Worm (Caenorhabditis elegans) whole organism, late embryonic: ENCODE data around the gene cux-7.
A peak's percentile ranks its signal among the peaks of the same experiment; 100 is the strongest.

ENCODE experiments used
- C38D4.7 ChIP-seq: fragments of 200-800 bp; sonication (Bioruptor generic); optimal IDR thresholded peaks from 2 replicates; lab custom pipeline; 2018; ENCODE audit warnings: mild to moderate bottlenecking, missing genetic modification characterization, moderate library complexity, missing compliant biosample characterization
- K02D7.2 ChIP-seq: sonication (generic microtip); optimal IDR thresholded peaks from 2 replicates; lab custom pipeline; 2017; ENCODE audit warnings: mild to moderate bottlenecking, missing genetic modification characterization, missing compliant biosample characterization
- K09A11.1 ChIP-seq: sonication (generic microtip); optimal IDR thresholded peaks from 2 replicates; lab custom pipeline; 2017; ENCODE audit warnings: antibody characterized with exemption, mild to moderate bottlenecking, missing genetic modification characterization, missing compliant biosample characterization; ENCODE audit not compliant: insufficient read depth
- T23F11.4 ChIP-seq: fragments of 200-800 bp; sonication (Bioruptor generic); optimal IDR thresholded peaks from 2 replicates; lab custom pipeline; 2018; ENCODE audit warnings: mild to moderate bottlenecking, missing genetic modification characterization, missing compliant biosample characterization
- Y22D7AL.16 ChIP-seq: sonication (generic microtip); optimal IDR thresholded peaks from 2 replicates; lab custom pipeline; 2016; ENCODE audit warnings: missing genetic modification characterization, missing compliant biosample characterization
- ceh-14 ChIP-seq: sonication (generic microtip); optimal IDR thresholded peaks from 2 replicates; lab custom pipeline; 2016; ENCODE audit warnings: missing genotype, missing genetic modification characterization, missing compliant biosample characterization
- ceh-18 ChIP-seq: sonication (generic microtip); optimal IDR thresholded peaks from 2 replicates; lab custom pipeline; 2016; ENCODE audit warnings: missing genetic modification characterization, missing compliant biosample characterization
- ceh-19 ChIP-seq: fragments of 200-800 bp; sonication (Bioruptor generic); optimal IDR thresholded peaks from 2 replicates; lab custom pipeline; 2018; ENCODE audit warnings: mild to moderate bottlenecking, missing genetic modification characterization, missing compliant biosample characterization
- ceh-2 ChIP-seq: sonication (generic microtip); optimal IDR thresholded peaks from 2 replicates; lab custom pipeline; 2016; ENCODE audit warnings: missing genotype, missing genetic modification characterization, missing compliant biosample characterization
- ceh-22 ChIP-seq: sonication (generic microtip); optimal IDR thresholded peaks from 2 replicates; lab custom pipeline; 2017; ENCODE audit warnings: missing biosample characterization, missing genetic modification characterization
- ceh-30 ChIP-seq: fragments of 150-350 bp; optimal IDR thresholded peaks from 2 replicates; lab custom pipeline; 2014; ENCODE audit warnings: missing biosample characterization, missing genetic modification characterization
- ceh-31 ChIP-seq: sonication (generic microtip); optimal IDR thresholded peaks from 2 replicates; lab custom pipeline; 2016; ENCODE audit warnings: missing genetic modification characterization, missing compliant biosample characterization
- ceh-34 ChIP-seq: sonication (generic microtip); optimal IDR thresholded peaks from 2 replicates; lab custom pipeline; 2016; ENCODE audit warnings: mild to moderate bottlenecking, missing genetic modification characterization, missing compliant biosample characterization
- ceh-6 ChIP-seq: fragments of 200-800 bp; sonication (Bioruptor generic); optimal IDR thresholded peaks from 2 replicates; lab custom pipeline; 2018; ENCODE audit warnings: mild to moderate bottlenecking, missing genetic modification characterization, missing compliant biosample characterization
- ceh-9 ChIP-seq: sonication (generic microtip); optimal IDR thresholded peaks from 2 replicates; lab custom pipeline; 2016; ENCODE audit warnings: mild to moderate bottlenecking, missing genetic modification characterization, inconsistent platforms, missing compliant biosample characterization
- dmd-4 ChIP-seq: sonication (generic microtip); optimal IDR thresholded peaks from 2 replicates; lab custom pipeline; 2016; ENCODE audit warnings: borderline replicate concordance, missing genetic modification characterization, missing compliant biosample characterization
- dve-1 ChIP-seq: sonication (generic microtip); optimal IDR thresholded peaks from 2 replicates; lab custom pipeline; 2017; ENCODE audit warnings: antibody characterized with exemption, mild to moderate bottlenecking, missing genetic modification characterization, missing compliant biosample characterization
- elt-2 ChIP-seq: sonication (generic microtip); optimal IDR thresholded peaks from 2 replicates; lab custom pipeline; 2016; ENCODE audit warnings: missing genetic modification reagents, missing genetic modification characterization, missing compliant biosample characterization
- eyg-1 ChIP-seq: sonication (generic microtip); optimal IDR thresholded peaks from 2 replicates; lab custom pipeline; 2016; ENCODE audit warnings: missing genotype, missing genetic modification characterization, missing compliant biosample characterization
- fax-1 ChIP-seq: sonication (generic microtip); optimal IDR thresholded peaks from 2 replicates; lab custom pipeline; 2016; ENCODE audit warnings: missing genotype, missing genetic modification characterization, missing compliant biosample characterization
- fkh-10 ChIP-seq: fragments of 150-350 bp; optimal IDR thresholded peaks from 2 replicates; lab custom pipeline; 2014; ENCODE audit warnings: missing biosample characterization, missing genetic modification reagents, missing genetic modification characterization
- fkh-6 ChIP-seq: sonication (generic microtip); optimal IDR thresholded peaks from 2 replicates; lab custom pipeline; 2016; ENCODE audit warnings: missing genetic modification characterization, missing compliant biosample characterization
- hlh-15 ChIP-seq: sonication (generic microtip); optimal IDR thresholded peaks from 2 replicates; lab custom pipeline; 2016; ENCODE audit warnings: missing genetic modification characterization, missing compliant biosample characterization
- hlh-8 ChIP-seq: sonication (generic microtip); optimal IDR thresholded peaks from 2 replicates; lab custom pipeline; 2016; ENCODE audit warnings: missing genotype, missing genetic modification characterization, missing compliant biosample characterization
- mec-3 ChIP-seq: sonication (generic microtip); optimal IDR thresholded peaks from 2 replicates; lab custom pipeline; 2016; ENCODE audit warnings: borderline replicate concordance, missing genetic modification characterization, missing compliant biosample characterization
- nfya-1 ChIP-seq: sonication (generic microtip); optimal IDR thresholded peaks from 2 replicates; lab custom pipeline; 2017; ENCODE audit warnings: missing genetic modification characterization, mild to moderate bottlenecking, missing compliant biosample characterization, antibody characterized with exemption, moderate library complexity
- pha-2 ChIP-seq: sonication (generic microtip); optimal IDR thresholded peaks from 2 replicates; lab custom pipeline; 2017; ENCODE audit warnings: mild to moderate bottlenecking, missing genetic modification characterization, missing compliant biosample characterization
- ref-2 ChIP-seq: sonication (generic microtip); optimal IDR thresholded peaks from 2 replicates; lab custom pipeline; 2016; ENCODE audit warnings: missing genetic modification characterization, missing compliant biosample characterization
- rnt-1 ChIP-seq: sonication (generic microtip); optimal IDR thresholded peaks from 2 replicates; lab custom pipeline; 2016; ENCODE audit warnings: missing genetic modification characterization, missing compliant biosample characterization
- tbx-2 ChIP-seq: sonication (generic microtip); optimal IDR thresholded peaks from 2 replicates; lab custom pipeline; 2016; ENCODE audit warnings: missing genetic modification characterization, missing compliant biosample characterization
- ttx-3 ChIP-seq: sonication (generic microtip); optimal IDR thresholded peaks from 2 replicates; lab custom pipeline; 2016; ENCODE audit warnings: missing genetic modification reagents, missing genetic modification characterization, missing compliant biosample characterization
- unc-3 ChIP-seq, 2 experiments: fragments of 200-800 bp in 1 of 2; sonication (Bioruptor generic) in 1 of 2; sonication (generic microtip) in 1 of 2; conservative IDR thresholded peaks in 1 of 2; optimal IDR thresholded peaks in 1 of 2; 2 replicates each; pipeline versions ENCODE4 v1.3.6 to Lab custom; 2016 to 2022; ENCODE audit warnings: missing compliant biosample characterization in 2 of 2, missing genetic modification characterization in 2 of 2, missing genetic modification reagents in 1 of 2
- unc-42 ChIP-seq: sonication (generic microtip); optimal IDR thresholded peaks from 2 replicates; lab custom pipeline; 2016; ENCODE audit warnings: missing genotype, missing genetic modification characterization, missing compliant biosample characterization
- unc-55 ChIP-seq: sonication (generic microtip); optimal IDR thresholded peaks from 2 replicates; lab custom pipeline; 2017; ENCODE audit warnings: missing biosample characterization, missing genetic modification reagents, missing genetic modification characterization

The cux-7 gene

DNA sequence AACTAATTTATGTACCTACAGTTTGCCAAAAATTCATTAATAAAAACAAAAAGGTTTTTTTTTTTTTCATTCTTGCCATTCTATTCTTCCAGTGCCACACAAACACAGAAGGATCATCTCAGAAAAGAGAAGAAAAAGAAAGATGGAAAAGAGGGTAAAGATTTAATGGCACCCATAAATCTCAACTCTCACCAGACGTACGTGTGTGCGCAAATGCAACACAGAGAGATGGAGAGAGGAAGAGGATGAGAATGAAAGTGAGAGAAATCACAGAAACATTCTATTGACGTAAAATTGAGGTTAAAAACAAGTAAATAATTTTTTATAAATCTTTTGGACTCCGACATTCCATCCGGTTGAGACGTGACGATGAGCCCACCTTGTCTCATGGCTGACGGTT, 23.6 kb upstream of the cux-7 start:
- peak; percentile 6 for TF ChIP-seq ceh-18 (tag; lab: Kevin White, UChicago)
- no peak for TF ChIP-seq Y22D7AL.16 (tag; lab: Kevin White, UChicago)
- peak; percentile 80 for TF ChIP-seq unc-55 (GFP tag; lab: Kevin White, UChicago)
- no peak for TF ChIP-seq unc-3 (GFP tag; conservative IDR thresholded peaks at IDR 0.05; lab: Robert Waterston, UW)
- TF ChIP-seq unc-3 (tag; optimal IDR thresholded peaks at IDR 0.05; lab: Kevin White, UChicago) = no peak

ce11 chrIII:7542037-7542436, 21.4 kb upstream of the cux-7 start:
- no peak for TF ChIP-seq fax-1 (tag; lab: Kevin White, UChicago)
- TF ChIP-seq unc-3 (GFP tag; conservative IDR thresholded peaks at IDR 0.05; lab: Robert Waterston, UW) = no peak
- TF ChIP-seq unc-3 (tag; optimal IDR thresholded peaks at IDR 0.05; lab: Kevin White, UChicago) = no peak
- TF ChIP-seq elt-2 (tag; lab: Kevin White, UChicago) = peak; percentile 94

- no peak for TF ChIP-seq tbx-2
- TF ChIP-seq fkh-10 = no peak
- TF ChIP-seq dmd-4 (tag; lab: Kevin White, UChicago) = no peak
- no peak for TF ChIP-seq ttx-3 (tag; lab: Kevin White, UChicago)
- TF ChIP-seq eyg-1 (tag; lab: Kevin White, UChicago) = no peak
- TF ChIP-seq ceh-31 = no peak
- TF ChIP-seq K09A11.1 (tag; lab: Kevin White, UChicago) = no peak
- no peak for TF ChIP-seq K02D7.2
Measured at ce11 chrIII:7536559-7536958, 15.9 kb upstream of the cux-7 start, which contains the start of gene lin-39. Gene lin-39 (minus strand): TSS chrIII:7536632.

DNA sequence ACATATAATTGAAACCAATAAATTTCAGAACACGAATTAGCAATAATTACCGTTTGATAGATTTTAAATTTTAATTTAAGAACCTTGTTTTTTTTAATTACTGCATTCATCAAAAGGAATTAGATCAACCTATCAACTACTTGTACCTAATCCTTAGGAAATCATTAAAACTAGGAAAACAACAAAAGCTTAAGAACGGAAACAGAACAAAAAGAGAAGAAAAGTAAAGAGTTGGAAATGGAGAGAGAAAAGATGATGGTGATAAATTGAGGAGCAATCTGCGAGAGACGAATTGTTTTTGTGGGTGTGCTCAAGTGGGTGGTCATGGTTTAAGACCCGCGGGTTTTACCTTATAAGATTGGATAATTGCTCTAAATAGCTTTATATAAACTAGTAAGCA, 14.7 kb upstream of the cux-7 start:
- TF ChIP-seq ceh-14 (no peak), ceh-34 (tag; lab: Kevin White, UChicago) (no peak), ceh-2 (no peak), hlh-15 (tag; lab: Kevin White, UChicago) (no peak), dve-1 (tag; lab: Kevin White, UChicago) (no peak), ceh-31 (no peak), mec-3 (no peak), dmd-4 (tag; lab: Kevin White, UChicago) (no peak), ceh-9 (tag; lab: Kevin White, UChicago) (no peak), Y22D7AL.16 (tag; lab: Kevin White, UChicago) (no peak), ceh-19 (GFP tag; lab: Kevin White, UChicago) (no peak)
- TF ChIP-seq, all 69 proteins: peak for 0

- TF ChIP-seq nfya-1 (peak; percentile 95), rnt-1 (peak; percentile 12), unc-55 (GFP tag; lab: Kevin White, UChicago) (peak; percentile 94), ceh-6 (GFP tag; lab: Kevin White, UChicago) (no peak), ceh-30 (tag; lab: Kevin White, UChicago) (no peak), ref-2 (tag; lab: Kevin White, UChicago) (peak; percentile 44)
Measured at ce11 chrIII:7534648-7535047, 14.0 kb upstream of the cux-7 start.

ce11 chrIII:7533012-7533411, 12.4 kb upstream of the cux-7 start:
- TF ChIP-seq unc-42 (tag; lab: Kevin White, UChicago) (no peak), hlh-8 (tag; lab: Kevin White, UChicago) (no peak), ceh-22 (no peak), fax-1 (tag; lab: Kevin White, UChicago) (no peak), ceh-30 (tag; lab: Kevin White, UChicago) (no peak), fkh-6 (tag; lab: Kevin White, UChicago) (no peak), ceh-34 (tag; lab: Kevin White, UChicago) (no peak), C38D4.7 (GFP tag; lab: Kevin White, UChicago) (no peak), pha-2 (tag; lab: Kevin White, UChicago) (no peak), T23F11.4 (GFP tag; lab: Kevin White, UChicago) (no peak)
